Worm (Caenorhabditis elegans) whole organism, young adult: ENCODE data around the gene let-756.

Source experiments
- B0336.3 ChIP-seq: fragments of 200-800 bp; sonication (Bioruptor generic); IDR thresholded peaks from 2 replicates; pipeline ENCODE4 v1.3.6; 2022; ENCODE audit warnings: missing genetic modification characterization, missing compliant biosample characterization
- F23B12.7 ChIP-seq: sonication (generic microtip); optimal IDR thresholded peaks from 2 replicates; lab custom pipeline; 2017; ENCODE audit warnings: missing genetic modification characterization, mild to moderate bottlenecking, missing compliant biosample characterization, antibody characterized with exemption, moderate library complexity; ENCODE audit not compliant: insufficient read depth
- F52B5.7 ChIP-seq: sonication (generic microtip); optimal IDR thresholded peaks from 2 replicates; lab custom pipeline; 2016; ENCODE audit warnings: mild to moderate bottlenecking, missing genetic modification characterization, missing compliant biosample characterization
- F55B11.4 ChIP-seq: sonication (generic microtip); optimal IDR thresholded peaks from 2 replicates; lab custom pipeline; 2016; ENCODE audit warnings: missing compliant biosample characterization, missing genetic modification characterization, borderline replicate concordance; ENCODE audit not compliant: insufficient read depth
- F57C9.4 ChIP-seq: sonication (generic microtip); optimal IDR thresholded peaks from 2 replicates; lab custom pipeline; 2017; ENCODE audit warnings: mild to moderate bottlenecking, missing genetic modification characterization, missing compliant biosample characterization
- K12H6.12 ChIP-seq: fragments of 200-800 bp; sonication (Bioruptor generic); optimal IDR thresholded peaks from 2 replicates; lab custom pipeline; 2018; ENCODE audit warnings: mild to moderate bottlenecking, missing genetic modification characterization, missing compliant biosample characterization
- ZK185.1 ChIP-seq: sonication (generic microtip); optimal IDR thresholded peaks from 2 replicates; lab custom pipeline; 2016; ENCODE audit warnings: mild to moderate bottlenecking, missing genetic modification characterization, missing compliant biosample characterization; ENCODE audit not compliant: poor library complexity, severe bottlenecking
- aptf-3 ChIP-seq: fragments of 200-800 bp; sonication (Bioruptor generic); IDR thresholded peaks from 2 replicates; pipeline ENCODE4 v1.3.6; 2022; ENCODE audit warnings: missing genetic modification characterization, missing compliant biosample characterization
- atf-7 ChIP-seq: sonication (generic microtip); optimal IDR thresholded peaks from 2 replicates; lab custom pipeline; 2017; ENCODE audit warnings: mild to moderate bottlenecking, missing genetic modification characterization, missing compliant biosample characterization
- attf-6 ChIP-seq: fragments of 200-800 bp; sonication (Bioruptor generic); IDR thresholded peaks from 2 replicates; pipeline ENCODE4 v1.3.6; 2022; ENCODE audit warnings: missing genetic modification reagents, missing genetic modification characterization, missing compliant biosample characterization
- bed-1 ChIP-seq: fragments of 200-800 bp; sonication (Bioruptor generic); IDR thresholded peaks from 2 replicates; pipeline ENCODE4 v1.3.6; 2022; ENCODE audit warnings: missing genetic modification reagents, missing genetic modification characterization, missing compliant biosample characterization
- cebp-1 ChIP-seq, 2 experiments: fragments of 200-800 bp in 1 of 2; sonication (Bioruptor generic) in 1 of 2; sonication (generic microtip) in 1 of 2; IDR thresholded peaks in 1 of 2; optimal IDR thresholded peaks in 1 of 2; 2 replicates each; pipeline versions ENCODE4 v1.3.6 to Lab custom; 2017 to 2022; ENCODE audit warnings: missing compliant biosample characterization in 2 of 2, missing genetic modification characterization in 2 of 2, mild to moderate bottlenecking in 1 of 2, missing genetic modification reagents in 1 of 2, moderate library complexity in 1 of 2
- ceh-27 ChIP-seq: fragments of 200-800 bp; sonication (Bioruptor generic); optimal IDR thresholded peaks from 2 replicates; lab custom pipeline; 2018; ENCODE audit warnings: mild to moderate bottlenecking, missing genetic modification characterization, moderate library complexity, missing compliant biosample characterization
- ceh-40 ChIP-seq: fragments of 200-800 bp; sonication (Bioruptor generic); IDR thresholded peaks from 2 replicates; pipeline ENCODE4 v1.3.6; 2022; ENCODE audit warnings: missing genetic modification characterization, missing compliant biosample characterization
- ceh-79 ChIP-seq: sonication (generic microtip); optimal IDR thresholded peaks from 2 replicates; lab custom pipeline; 2017; ENCODE audit warnings: mild to moderate bottlenecking, missing genetic modification characterization, missing compliant biosample characterization
- dpff-1 ChIP-seq: sonication (generic microtip); optimal IDR thresholded peaks from 2 replicates; lab custom pipeline; 2017; ENCODE audit warnings: mild to moderate bottlenecking, missing genetic modification characterization, missing compliant biosample characterization
- egl-18 ChIP-seq: fragments of 200-800 bp; sonication (Bioruptor generic); IDR thresholded peaks from 2 replicates; pipeline ENCODE4 v1.3.6; 2022; ENCODE audit warnings: missing genetic modification reagents, missing genetic modification characterization, missing compliant biosample characterization
- egl-44 ChIP-seq: fragments of 200-800 bp; sonication (Bioruptor generic); IDR thresholded peaks from 2 replicates; pipeline ENCODE4 v1.3.6; 2022; ENCODE audit warnings: missing genetic modification reagents, missing genetic modification characterization, missing compliant biosample characterization
- ekl-4 ChIP-seq: fragments of 200-800 bp; sonication (Bioruptor generic); IDR thresholded peaks from 2 replicates; pipeline ENCODE4 v1.3.6; 2022; ENCODE audit warnings: missing genetic modification reagents, missing genetic modification characterization, missing compliant biosample characterization
- ets-4 ChIP-seq: fragments of 200-800 bp; sonication (Bioruptor generic); optimal IDR thresholded peaks from 2 replicates; lab custom pipeline; 2018; ENCODE audit warnings: mild to moderate bottlenecking, missing genetic modification characterization, missing compliant biosample characterization
- hlh-26 ChIP-seq: fragments of 200-800 bp; sonication (Bioruptor generic); conservative IDR thresholded peaks from 2 replicates; pipeline ENCODE4 v1.3.6; 2022; ENCODE audit warnings: missing genetic modification reagents, missing genetic modification characterization, missing compliant biosample characterization
- hmg-20 ChIP-seq: fragments of 200-800 bp; sonication (Bioruptor generic); IDR thresholded peaks from 2 replicates; pipeline ENCODE4 v1.3.6; 2022; ENCODE audit warnings: missing genetic modification reagents, missing genetic modification characterization, missing compliant biosample characterization
- let-607 ChIP-seq, 2 experiments: fragments of 200-800 bp in 1 of 2; sonication (Bioruptor generic) in 1 of 2; sonication (generic microtip) in 1 of 2; optimal IDR thresholded peaks; 2 replicates each; lab custom pipeline; 2016 to 2018; ENCODE audit warnings: mild to moderate bottlenecking in 2 of 2, missing compliant biosample characterization in 2 of 2, missing genetic modification characterization in 2 of 2, moderate library complexity in 2 of 2, missing genotype in 1 of 2
- lin-40 ChIP-seq: sonication (generic microtip); optimal IDR thresholded peaks from 2 replicates; lab custom pipeline; 2016; ENCODE audit warnings: missing genetic modification characterization, mild to moderate bottlenecking, missing compliant biosample characterization, missing genotype, missing genetic modification reagents
- lsl-1 ChIP-seq: fragments of 200-800 bp; sonication (Bioruptor generic); optimal IDR thresholded peaks from 2 replicates; lab custom pipeline; 2018; ENCODE audit warnings: mild to moderate bottlenecking, missing genetic modification characterization, moderate library complexity, missing compliant biosample characterization
- lsy-27 ChIP-seq: sonication (generic microtip); optimal IDR thresholded peaks from 2 replicates; lab custom pipeline; 2017; ENCODE audit warnings: missing genetic modification characterization, mild to moderate bottlenecking, missing compliant biosample characterization, antibody characterized with exemption, missing genotype, borderline replicate concordance; ENCODE audit not compliant: insufficient read depth
- madf-10 ChIP-seq: sonication (generic microtip); optimal IDR thresholded peaks from 2 replicates; lab custom pipeline; 2016; ENCODE audit warnings: mild to moderate bottlenecking, missing genetic modification characterization, missing compliant biosample characterization
- mcd-1 ChIP-seq: fragments of 200-800 bp; sonication (Bioruptor generic); IDR thresholded peaks from 2 replicates; pipeline ENCODE4 v1.3.6; 2022; ENCODE audit warnings: missing genetic modification reagents, missing genetic modification characterization, missing compliant biosample characterization
- mes-4 ChIP-seq: sonication (generic microtip); optimal IDR thresholded peaks from 2 replicates; lab custom pipeline; 2016; ENCODE audit warnings: missing genotype, missing genetic modification characterization, missing compliant biosample characterization
- nfya-1 ChIP-seq: sonication (generic microtip); optimal IDR thresholded peaks from 2 replicates; lab custom pipeline; 2017; ENCODE audit warnings: antibody characterized with exemption, missing compliant biosample characterization, missing genetic modification characterization, borderline replicate concordance; ENCODE audit not compliant: insufficient read depth
- nfyb-1 ChIP-seq: fragments of 200-800 bp; sonication (Bioruptor generic); IDR thresholded peaks from 2 replicates; pipeline ENCODE4 v1.3.6; 2022; ENCODE audit warnings: missing genetic modification reagents, missing genetic modification characterization, missing compliant biosample characterization
- nhr-120 ChIP-seq: fragments of 200-800 bp; sonication (Bioruptor generic); IDR thresholded peaks from 2 replicates; pipeline ENCODE4 v1.3.6; 2022; ENCODE audit warnings: missing genetic modification characterization, missing compliant biosample characterization
- pha-4 ChIP-seq: fragments of 150-350 bp; sonication (generic microtip); optimal IDR thresholded peaks from 2 replicates; lab custom pipeline; 2014; ENCODE audit warnings: missing biosample characterization, missing genetic modification reagents, missing genetic modification characterization
- repo-1 ChIP-seq: sonication (generic microtip); optimal IDR thresholded peaks from 2 replicates; lab custom pipeline; 2017; ENCODE audit warnings: mild to moderate bottlenecking, missing genetic modification characterization, missing compliant biosample characterization
- sea-2 ChIP-seq: fragments of 200-800 bp; sonication (Bioruptor generic); IDR thresholded peaks from 2 replicates; pipeline ENCODE4 v1.3.6; 2022; ENCODE audit warnings: missing genetic modification characterization, missing compliant biosample characterization
- snpc-1.1 ChIP-seq: sonication (generic microtip); optimal IDR thresholded peaks from 2 replicates; lab custom pipeline; 2017; ENCODE audit warnings: missing genetic modification characterization, mild to moderate bottlenecking, missing compliant biosample characterization, antibody characterized with exemption, moderate library complexity, missing genotype, missing genetic modification reagents; ENCODE audit not compliant: insufficient read depth
- snpc-3.4 ChIP-seq: sonication (generic microtip); optimal IDR thresholded peaks from 2 replicates; lab custom pipeline; 2017; ENCODE audit warnings: missing genetic modification characterization, mild to moderate bottlenecking, missing compliant biosample characterization, antibody characterized with exemption, moderate library complexity, missing genotype, missing genetic modification reagents
- snpc-4 ChIP-seq, 5 experiments: fragments of 150-350 bp in 1 of 5; sonication (generic microtip) in 4 of 5; optimal IDR thresholded peaks; 2 replicates each; lab custom pipeline; 2014 to 2018; ENCODE audit warnings: missing genetic modification characterization in 5 of 5, missing biosample characterization in 3 of 5, antibody characterized with exemption in 2 of 5, mild to moderate bottlenecking in 2 of 5, missing compliant biosample characterization in 2 of 5, missing genotype in 2 of 5, moderate library complexity in 2 of 5, missing genetic modification reagents in 1 of 5
- tbx-9 ChIP-seq: sonication (generic microtip); optimal IDR thresholded peaks from 2 replicates; lab custom pipeline; 2016; ENCODE audit warnings: borderline replicate concordance, missing genetic modification characterization, inconsistent platforms, missing compliant biosample characterization
- unc-130 ChIP-seq: sonication (generic microtip); optimal IDR thresholded peaks from 2 replicates; lab custom pipeline; 2016; ENCODE audit warnings: missing genetic modification reagents, missing genetic modification characterization, missing compliant biosample characterization
- xnd-1 ChIP-seq: sonication (generic microtip); optimal IDR thresholded peaks from 2 replicates; lab custom pipeline; 2016; ENCODE audit warnings: missing genotype, missing genetic modification reagents, missing genetic modification characterization, missing compliant biosample characterization
- zfh-2 ChIP-seq: fragments of 200-800 bp; sonication (Bioruptor generic); conservative IDR thresholded peaks from 2 replicates; pipeline ENCODE4 v1.3.6; 2022; ENCODE audit warnings: missing genetic modification reagents, missing genetic modification characterization, missing compliant biosample characterization
- ztf-25 ChIP-seq: fragments of 200-800 bp; sonication (Bioruptor generic); IDR thresholded peaks from 2 replicates; pipeline ENCODE4 v1.3.6; 2022; ENCODE audit warnings: missing genetic modification reagents, missing genetic modification characterization, missing compliant biosample characterization
- ztf-28 ChIP-seq: fragments of 200-800 bp; sonication (Bioruptor generic); IDR thresholded peaks from 2 replicates; pipeline ENCODE4 v1.3.6; 2022; ENCODE audit warnings: missing genetic modification reagents, missing genetic modification characterization, missing compliant biosample characterization
- ztf-3 ChIP-seq: fragments of 200-800 bp; sonication (Bioruptor generic); optimal IDR thresholded peaks from 2 replicates; lab custom pipeline; 2018; ENCODE audit warnings: mild to moderate bottlenecking, missing genetic modification characterization, missing compliant biosample characterization
- ztf-6 ChIP-seq: fragments of 200-800 bp; sonication (Bioruptor generic); IDR thresholded peaks from 2 replicates; pipeline ENCODE4 v1.3.6; 2022; ENCODE audit warnings: missing genetic modification reagents, missing genetic modification characterization, missing compliant biosample characterization

The let-756 gene

ce11 chrIII:6420995-6421404 lies 14.1 kb downstream of the let-756 start (continued):
- TF ChIP-seq ztf-28 (GFP tag; lab: Robert Waterston, UW) (no peak), ceh-40 (no peak), hmg-20 (GFP tag; lab: Robert Waterston, UW) (peak; percentile 24; the same call in 1 of the 2 replicates), ekl-4 (GFP tag; lab: Robert Waterston, UW) (peak; percentile 92), mes-4 (no peak), let-607 (tag; optimal IDR thresholded peaks at IDR 0.05; lab: Kevin White, UChicago) (peak in 1 of 2 experiments; percentile 70), madf-10 (peak; percentile 60), ceh-27 (peak; percentile 56), xnd-1 (tag; lab: Kevin White, UChicago) (no peak), aptf-3 (GFP tag; lab: Robert Waterston, UW) (no peak), F57C9.4 (no peak), snpc-3.4 (tag; lab: Kevin White, UChicago) (no peak), F23B12.7 (peak; percentile 0), ets-4 (GFP tag; lab: Kevin White, UChicago) (peak; percentile 74), attf-6 (GFP tag; lab: Robert Waterston, UW) (no peak), ztf-3 (GFP tag; lab: Kevin White, UChicago) (peak; percentile 63), nhr-120 (no peak), lsy-27 (no peak), snpc-1.1 (tag; lab: Kevin White, UChicago) (no peak), nfyb-1 (GFP tag; lab: Robert Waterston, UW) (peak; percentile 90), unc-130 (GFP tag; lab: Kevin White, UChicago) (no peak), ztf-25 (GFP tag; lab: Robert Waterston, UW) (no peak), ZK185.1 (tag; lab: Kevin White, UChicago) (peak; percentile 69), snpc-4 (GFP tag; optimal IDR thresholded peaks at IDR 0.05; lab: Kevin White, UChicago) (no peak), snpc-4 (tag; optimal IDR thresholded peaks at IDR 0.05; lab: Kevin White, UChicago) (peak in 2 of 4 experiments; percentile 56 to 60), F52B5.7 (tag; lab: Kevin White, UChicago) (no peak), pha-4 (no peak), atf-7 (tag; lab: Kevin White, UChicago) (peak; percentile 85), zfh-2 (GFP tag; lab: Robert Waterston, UW) (peak; percentile 97), lsl-1 (no peak), lin-40 (tag; lab: Kevin White, UChicago) (peak; percentile 90), ceh-79 (no peak), mcd-1 (peak; percentile 81), cebp-1 (GFP tag; IDR thresholded peaks at IDR 0.05; lab: Robert Waterston, UW) (0 out of 2 replicates have a peak, but pooled peaks have one; percentile 7), cebp-1 (tag; optimal IDR thresholded peaks at IDR 0.05; lab: Kevin White, UChicago) (peak; percentile 88), nfya-1 (tag; lab: Kevin White, UChicago) (no peak), repo-1 (tag; lab: Kevin White, UChicago) (peak; percentile 89), hlh-26 (GFP tag; lab: Robert Waterston, UW) (no peak), egl-44 (GFP tag; lab: Robert Waterston, UW) (peak; percentile 91), egl-18 (GFP tag; lab: Robert Waterston, UW) (no peak), B0336.3 (GFP tag; lab: Robert Waterston, UW) (peak; percentile 88), dpff-1 (tag; lab: Kevin White, UChicago) (no peak), tbx-9 (tag; lab: Kevin White, UChicago) (no peak), K12H6.12 (tag; lab: Kevin White, UChicago) (peak; percentile 68), ztf-6 (GFP tag; lab: Robert Waterston, UW) (no peak), bed-1 (GFP tag; lab: Robert Waterston, UW) (no peak), sea-2 (GFP tag; lab: Robert Waterston, UW) (no peak), F55B11.4 (tag; lab: Kevin White, UChicago) (no peak)
